Worm (Caenorhabditis elegans) whole organism, L4 larva: ENCODE measurements around the gene clec-134.

ENCODE experiments used
- hlh-30 ChIP-seq: sonication (generic microtip); optimal IDR thresholded peaks from 2 replicates; lab custom pipeline; 2017; ENCODE audit warnings: antibody characterized with exemption, mild to moderate bottlenecking, missing genetic modification characterization, missing compliant biosample characterization; ENCODE audit not compliant: insufficient read depth
- pha-4 ChIP-seq, 2 experiments: fragments of 150-350 bp in 1 of 2; fragments of 200-800 bp in 1 of 2; sonication (Bioruptor generic) in 1 of 2; IDR thresholded peaks in 1 of 2; optimal IDR thresholded peaks in 1 of 2; 2 replicates each; pipeline versions ENCODE4 v1.3.6 to Lab custom; 2014 to 2022; ENCODE audit warnings: missing genetic modification characterization in 2 of 2, missing genetic modification reagents in 2 of 2, missing biosample characterization in 1 of 2, missing compliant biosample characterization in 1 of 2

- TF ChIP-seq pha-4 (GFP tag; IDR thresholded peaks at IDR 0.05; lab: Robert Waterston, UW) (no peak), pha-4 (tag; optimal IDR thresholded peaks at IDR 0.05; lab: Kevin White, UChicago) (no peak), hlh-30 (tag; lab: Kevin White, UChicago) (no peak)
Observed at ce11 chrII:3630810-3631209, 50.9 kb downstream of the clec-134 start, which contains the start of gene M151.2.
